Fruit fly (Drosophila melanogaster): ENCODE results near the gene Nak.

Gene Nak

DNA sequence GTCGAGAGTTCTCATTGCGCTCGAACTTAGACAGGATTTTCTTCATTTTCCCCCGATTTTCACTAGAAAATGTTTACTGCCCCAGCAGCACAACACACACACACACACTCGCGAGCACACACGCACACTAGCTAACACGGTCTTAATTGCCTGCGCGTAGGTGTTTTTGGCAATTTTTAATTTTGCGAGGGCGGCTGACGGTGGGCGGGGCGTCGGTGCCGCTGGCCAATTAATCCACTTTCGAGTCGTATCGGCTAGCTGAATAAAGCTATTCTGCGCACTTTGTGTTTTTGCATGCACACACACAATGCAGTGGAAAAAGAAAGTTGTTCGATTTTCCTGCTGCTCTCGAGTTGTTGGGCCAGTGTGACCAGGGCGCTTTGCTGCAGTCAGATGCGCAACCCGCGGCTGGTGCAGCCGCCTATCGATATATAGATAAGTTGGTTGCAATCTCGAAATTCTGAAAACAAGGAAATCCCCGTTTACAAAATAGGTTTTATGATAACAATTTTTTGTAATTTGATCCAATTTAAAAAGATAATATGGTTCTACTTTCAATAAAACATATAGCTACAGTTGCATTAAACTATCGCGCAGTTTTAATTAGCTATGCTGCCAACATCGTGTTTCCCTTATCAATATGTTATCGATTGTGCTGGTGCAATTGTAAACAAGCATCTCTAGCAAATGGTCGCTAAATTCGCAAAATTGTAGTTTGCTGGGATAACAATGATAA lies at the start of gene Nak, which contains the start of gene Tango6:
Nak (minus strand) TSS at position 375 of the 736 bp plus-strand sequence.
Tango6 (plus strand) TSS at position 659 of the 736 bp plus-strand sequence.
- TF ChIP-seq Snoo (tag; optimal IDR thresholded peaks at IDR 0.05) (no peak), gl (tag; optimal IDR thresholded peaks at IDR 0.05) (no peak), CG34367 (tag; optimal IDR thresholded peaks at IDR 0.05) (no peak), D1 (tag; optimal IDR thresholded peaks at IDR 0.05) (no peak), CG15710 (tag; optimal IDR thresholded peaks at IDR 0.05) (peak; percentile 25), CG32121 (GFP tag; IDR thresholded peaks at IDR 0.05) (no peak), CG8159 (tag; optimal IDR thresholded peaks at IDR 0.05) (peak; percentile 33), CG8301 (tag; optimal IDR thresholded peaks at IDR 0.05) (no peak), CG13204 (GFP tag; optimal IDR thresholded peaks at IDR 0.05) (no peak), CG10348 (GFP tag; IDR thresholded peaks at IDR 0.05) (no peak), Ets98B (GFP tag; IDR thresholded peaks at IDR 0.05) (no peak), fd96Ca (GFP tag; IDR thresholded peaks at IDR 0.05) (no peak), EcR (GFP tag; optimal IDR thresholded peaks at IDR 0.05) (peak; percentile 27), CG9948 (tag; optimal IDR thresholded peaks at IDR 0.05) (no peak), Pif1A (GFP tag; optimal IDR thresholded peaks at IDR 0.05) (no peak), rn (GFP tag; IDR thresholded peaks at IDR 0.05) (no peak), CG14655 (GFP tag; optimal IDR thresholded peaks at IDR 0.05) (no peak), CG17806 (tag; optimal IDR thresholded peaks at IDR 0.05) (no peak), CG12605 (GFP tag; IDR thresholded peaks at IDR 0.05) (no peak), Pif1B (GFP tag; optimal IDR thresholded peaks at IDR 0.05) (no peak), CG4496 (GFP tag; IDR thresholded peaks at IDR 0.05) (no peak)

- TF ChIP-seq fd96Ca (GFP tag; IDR thresholded peaks at IDR 0.05) (no peak), CG13204 (GFP tag; optimal IDR thresholded peaks at IDR 0.05) (peak; percentile 16)
These were observed 49.7 kb upstream of the Nak start for dm6 chr2L:19018266-19018665.

DNA sequence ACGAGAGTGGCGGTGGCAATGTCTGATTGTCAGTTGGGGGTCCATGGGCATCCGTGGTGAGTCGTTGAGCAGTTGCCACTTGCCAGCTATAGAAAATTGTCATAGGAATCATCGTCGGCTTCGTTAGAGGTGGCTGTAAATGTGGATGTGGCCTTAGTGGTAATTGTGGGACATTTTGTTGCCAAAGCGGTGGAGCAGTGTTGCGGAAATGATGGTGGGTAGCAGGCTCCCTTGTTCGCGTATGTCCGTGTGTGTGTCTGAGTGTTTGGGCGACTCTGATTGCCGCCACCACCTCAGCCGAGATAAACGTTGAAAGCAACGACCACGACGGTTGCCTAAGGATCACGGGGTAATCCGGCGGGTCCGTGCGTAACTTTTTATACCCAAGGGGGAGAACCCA lies 48.5 kb upstream of the Nak start:
- TF ChIP-seq CG12605 (GFP tag; IDR thresholded peaks at IDR 0.05), result no peak
- TF ChIP-seq EcR (GFP tag; optimal IDR thresholded peaks at IDR 0.05), result no peak
- TF ChIP-seq fd96Ca (GFP tag; IDR thresholded peaks at IDR 0.05), result no peak
- no peak for TF ChIP-seq Snoo (tag; optimal IDR thresholded peaks at IDR 0.05)
- TF ChIP-seq CG8301 (tag; optimal IDR thresholded peaks at IDR 0.05), result no peak

DNA sequence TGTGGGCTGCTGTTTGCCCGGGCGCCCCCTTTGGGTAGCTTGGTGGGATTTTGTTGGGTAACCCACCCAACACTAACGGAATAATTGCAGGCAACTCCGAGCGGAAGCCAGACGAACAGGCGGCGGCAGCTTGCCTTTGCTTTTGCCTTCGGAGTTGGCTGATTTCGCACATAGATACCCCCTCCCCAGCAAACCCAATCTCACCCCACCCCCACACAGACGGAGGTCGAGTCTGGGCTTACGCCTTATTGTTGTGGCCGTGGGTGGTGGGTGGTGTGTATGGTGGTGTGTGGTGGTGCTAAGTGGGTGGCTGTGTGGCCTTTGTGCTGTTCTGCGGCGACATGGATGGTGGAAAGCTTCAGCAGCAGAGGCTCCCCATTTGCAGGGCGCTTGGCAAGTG lies 47.1 kb upstream of the Nak start:
- no peak for TF ChIP-seq CG14655 (GFP tag; optimal IDR thresholded peaks at IDR 0.05)
- no peak for TF ChIP-seq CG8159 (tag; optimal IDR thresholded peaks at IDR 0.05)
- TF ChIP-seq CG17806 (tag; optimal IDR thresholded peaks at IDR 0.05), result no peak
- peak; percentile 50 for TF ChIP-seq CG13204 (GFP tag; optimal IDR thresholded peaks at IDR 0.05)

DNA sequence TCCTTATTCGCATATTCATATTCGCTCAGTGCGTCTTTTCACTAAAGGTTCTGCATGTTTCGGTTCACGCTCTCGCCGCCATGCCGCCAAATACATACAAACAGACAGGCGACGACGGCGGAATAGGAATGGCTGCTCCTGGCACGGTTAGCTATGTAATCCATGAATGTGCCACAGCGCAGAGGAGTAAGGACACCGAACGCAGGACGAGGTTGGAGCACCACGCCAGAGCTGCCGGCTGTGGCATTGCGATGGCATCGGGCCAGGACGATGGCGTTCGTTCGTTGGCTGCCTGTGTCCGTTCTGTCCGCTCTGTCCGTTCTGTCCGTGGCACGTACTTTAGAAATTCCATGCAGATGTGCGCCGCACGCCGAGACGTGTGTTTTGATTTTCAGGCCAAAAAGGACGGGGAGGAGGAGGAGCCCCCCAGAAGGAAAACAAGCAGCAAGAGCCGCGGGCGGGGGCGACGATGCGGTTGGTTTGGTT lies 46.4 kb upstream of the Nak start:
- TF ChIP-seq fd96Ca (GFP tag; IDR thresholded peaks at IDR 0.05) (no peak), CG14655 (GFP tag; optimal IDR thresholded peaks at IDR 0.05) (no peak), CG4496 (GFP tag; IDR thresholded peaks at IDR 0.05) (no peak), Pif1A (GFP tag; optimal IDR thresholded peaks at IDR 0.05) (no peak)

dm6 chr2L:19014032-19014880 lies 45.7 kb upstream of the Nak start:
- TF ChIP-seq rn (GFP tag; IDR thresholded peaks at IDR 0.05) (no peak), CG34367 (tag; optimal IDR thresholded peaks at IDR 0.05) (peak; percentile 39), gl (tag; optimal IDR thresholded peaks at IDR 0.05) (no peak), CG10348 (GFP tag; IDR thresholded peaks at IDR 0.05) (no peak), CG4496 (GFP tag; IDR thresholded peaks at IDR 0.05) (peak; percentile 40; the same call in 1 of the 3 replicates), CG14655 (GFP tag; optimal IDR thresholded peaks at IDR 0.05) (peak; percentile 58), fd96Ca (GFP tag; IDR thresholded peaks at IDR 0.05) (no peak), CG8301 (tag; optimal IDR thresholded peaks at IDR 0.05) (peak; percentile 35), CG12605 (GFP tag; IDR thresholded peaks at IDR 0.05) (no peak), CG13204 (GFP tag; optimal IDR thresholded peaks at IDR 0.05) (no peak), CG15710 (tag; optimal IDR thresholded peaks at IDR 0.05) (peak; percentile 67), Pif1B (GFP tag; optimal IDR thresholded peaks at IDR 0.05) (peak; percentile 4), Snoo (tag; optimal IDR thresholded peaks at IDR 0.05) (peak; percentile 24), Pif1A (GFP tag; optimal IDR thresholded peaks at IDR 0.05) (peak; percentile 10), CG8159 (tag; optimal IDR thresholded peaks at IDR 0.05) (peak; percentile 76), CG9948 (tag; optimal IDR thresholded peaks at IDR 0.05) (peak; percentile 55), CG32121 (GFP tag; IDR thresholded peaks at IDR 0.05) (no peak), D1 (tag; optimal IDR thresholded peaks at IDR 0.05) (no peak), CG17806 (tag; optimal IDR thresholded peaks at IDR 0.05) (peak; percentile 57), Ets98B (GFP tag; IDR thresholded peaks at IDR 0.05) (no peak), EcR (GFP tag; optimal IDR thresholded peaks at IDR 0.05) (no peak)
